Worm (Caenorhabditis elegans) whole organism, late embryonic: ENCODE results near the gene meg-1.

ENCODE experiments used
- K02D7.2 ChIP-seq: sonication (generic microtip); optimal IDR thresholded peaks from 2 replicates; lab custom pipeline; 2017; ENCODE audit warnings: mild to moderate bottlenecking, missing genetic modification characterization, missing compliant biosample characterization
- K09A11.1 ChIP-seq: sonication (generic microtip); optimal IDR thresholded peaks from 2 replicates; lab custom pipeline; 2017; ENCODE audit warnings: antibody characterized with exemption, mild to moderate bottlenecking, missing genetic modification characterization, missing compliant biosample characterization; ENCODE audit not compliant: insufficient read depth
- T23F11.4 ChIP-seq: fragments of 200-800 bp; sonication (Bioruptor generic); optimal IDR thresholded peaks from 2 replicates; lab custom pipeline; 2018; ENCODE audit warnings: mild to moderate bottlenecking, missing genetic modification characterization, missing compliant biosample characterization
- ama-1 ChIP-seq: fragments of 150-350 bp; optimal IDR thresholded peaks from 2 replicates; lab custom pipeline; 2014
- ceh-18 ChIP-seq: sonication (generic microtip); optimal IDR thresholded peaks from 2 replicates; lab custom pipeline; 2016; ENCODE audit warnings: missing genetic modification characterization, missing compliant biosample characterization
- ceh-2 ChIP-seq: sonication (generic microtip); optimal IDR thresholded peaks from 2 replicates; lab custom pipeline; 2016; ENCODE audit warnings: missing genotype, missing genetic modification characterization, missing compliant biosample characterization
- ceh-22 ChIP-seq: sonication (generic microtip); optimal IDR thresholded peaks from 2 replicates; lab custom pipeline; 2017; ENCODE audit warnings: missing biosample characterization, missing genetic modification characterization
- ceh-31 ChIP-seq: sonication (generic microtip); optimal IDR thresholded peaks from 2 replicates; lab custom pipeline; 2016; ENCODE audit warnings: missing genetic modification characterization, missing compliant biosample characterization
- ceh-48 ChIP-seq: sonication (generic microtip); optimal IDR thresholded peaks from 2 replicates; lab custom pipeline; 2016; ENCODE audit warnings: missing genetic modification characterization, inconsistent platforms, missing compliant biosample characterization
- ceh-9 ChIP-seq: sonication (generic microtip); optimal IDR thresholded peaks from 2 replicates; lab custom pipeline; 2016; ENCODE audit warnings: mild to moderate bottlenecking, missing genetic modification characterization, inconsistent platforms, missing compliant biosample characterization
- che-1 ChIP-seq: sonication (generic microtip); optimal IDR thresholded peaks from 2 replicates; lab custom pipeline; 2016; ENCODE audit warnings: mild to moderate bottlenecking, missing genetic modification characterization, missing compliant biosample characterization
- elt-2 ChIP-seq: sonication (generic microtip); optimal IDR thresholded peaks from 2 replicates; lab custom pipeline; 2016; ENCODE audit warnings: missing genetic modification reagents, missing genetic modification characterization, missing compliant biosample characterization
- eyg-1 ChIP-seq: sonication (generic microtip); optimal IDR thresholded peaks from 2 replicates; lab custom pipeline; 2016; ENCODE audit warnings: missing genotype, missing genetic modification characterization, missing compliant biosample characterization
- gmeb-2 ChIP-seq: sonication (generic microtip); optimal IDR thresholded peaks from 2 replicates; lab custom pipeline; 2016; ENCODE audit warnings: missing genetic modification characterization, inconsistent platforms, missing compliant biosample characterization
- hlh-15 ChIP-seq: sonication (generic microtip); optimal IDR thresholded peaks from 2 replicates; lab custom pipeline; 2016; ENCODE audit warnings: missing genetic modification characterization, missing compliant biosample characterization
- hlh-30 ChIP-seq: sonication (generic microtip); optimal IDR thresholded peaks from 2 replicates; lab custom pipeline; 2017; ENCODE audit warnings: antibody characterized with exemption, missing genetic modification characterization, missing compliant biosample characterization; ENCODE audit not compliant: insufficient read depth
- hlh-6 ChIP-seq: sonication (generic microtip); optimal IDR thresholded peaks from 2 replicates; lab custom pipeline; 2016; ENCODE audit warnings: missing genotype, missing genetic modification characterization, missing compliant biosample characterization
- hlh-8 ChIP-seq: sonication (generic microtip); optimal IDR thresholded peaks from 2 replicates; lab custom pipeline; 2016; ENCODE audit warnings: missing genotype, missing genetic modification characterization, missing compliant biosample characterization
- lim-6 ChIP-seq: sonication (generic microtip); optimal IDR thresholded peaks from 2 replicates; lab custom pipeline; 2016; ENCODE audit warnings: missing genetic modification characterization, missing compliant biosample characterization
- mec-3 ChIP-seq: sonication (generic microtip); optimal IDR thresholded peaks from 2 replicates; lab custom pipeline; 2016; ENCODE audit warnings: borderline replicate concordance, missing genetic modification characterization, missing compliant biosample characterization
- nfya-1 ChIP-seq: sonication (generic microtip); optimal IDR thresholded peaks from 2 replicates; lab custom pipeline; 2017; ENCODE audit warnings: missing genetic modification characterization, mild to moderate bottlenecking, missing compliant biosample characterization, antibody characterized with exemption, moderate library complexity
- nhr-11 ChIP-seq: fragments of 150-350 bp; optimal IDR thresholded peaks from 2 replicates; lab custom pipeline; 2014; ENCODE audit warnings: missing biosample characterization, missing genetic modification characterization
- nhr-232 ChIP-seq: sonication (generic microtip); optimal IDR thresholded peaks from 2 replicates; lab custom pipeline; 2016; ENCODE audit warnings: missing genetic modification characterization, missing compliant biosample characterization
- npax-4 ChIP-seq: sonication (generic microtip); optimal IDR thresholded peaks from 2 replicates; lab custom pipeline; 2016; ENCODE audit warnings: missing genetic modification characterization, missing compliant biosample characterization
- odd-2 ChIP-seq: sonication (generic microtip); optimal IDR thresholded peaks from 2 replicates; lab custom pipeline; 2017; ENCODE audit warnings: antibody characterized with exemption, mild to moderate bottlenecking, missing genetic modification characterization, missing compliant biosample characterization
- pha-2 ChIP-seq: sonication (generic microtip); optimal IDR thresholded peaks from 2 replicates; lab custom pipeline; 2017; ENCODE audit warnings: mild to moderate bottlenecking, missing genetic modification characterization, missing compliant biosample characterization
- pqm-1 ChIP-seq: sonication (generic microtip); optimal IDR thresholded peaks from 2 replicates; lab custom pipeline; 2016; ENCODE audit warnings: missing genetic modification characterization, missing compliant biosample characterization
- pros-1 ChIP-seq: fragments of 150-350 bp; optimal IDR thresholded peaks from 2 replicates; lab custom pipeline; 2014; ENCODE audit warnings: missing biosample characterization, missing genetic modification reagents, missing genetic modification characterization
- ref-2 ChIP-seq: sonication (generic microtip); optimal IDR thresholded peaks from 2 replicates; lab custom pipeline; 2016; ENCODE audit warnings: missing genetic modification characterization, missing compliant biosample characterization
- tbx-2 ChIP-seq: sonication (generic microtip); optimal IDR thresholded peaks from 2 replicates; lab custom pipeline; 2016; ENCODE audit warnings: missing genetic modification characterization, missing compliant biosample characterization
- unc-42 ChIP-seq: sonication (generic microtip); optimal IDR thresholded peaks from 2 replicates; lab custom pipeline; 2016; ENCODE audit warnings: missing genotype, missing genetic modification characterization, missing compliant biosample characterization
- unc-55 ChIP-seq: sonication (generic microtip); optimal IDR thresholded peaks from 2 replicates; lab custom pipeline; 2017; ENCODE audit warnings: missing biosample characterization, missing genetic modification reagents, missing genetic modification characterization
- unc-86 ChIP-seq: sonication (generic microtip); optimal IDR thresholded peaks from 2 replicates; lab custom pipeline; 2016; ENCODE audit warnings: missing genetic modification characterization, missing compliant biosample characterization

meg-1 gene

DNA sequence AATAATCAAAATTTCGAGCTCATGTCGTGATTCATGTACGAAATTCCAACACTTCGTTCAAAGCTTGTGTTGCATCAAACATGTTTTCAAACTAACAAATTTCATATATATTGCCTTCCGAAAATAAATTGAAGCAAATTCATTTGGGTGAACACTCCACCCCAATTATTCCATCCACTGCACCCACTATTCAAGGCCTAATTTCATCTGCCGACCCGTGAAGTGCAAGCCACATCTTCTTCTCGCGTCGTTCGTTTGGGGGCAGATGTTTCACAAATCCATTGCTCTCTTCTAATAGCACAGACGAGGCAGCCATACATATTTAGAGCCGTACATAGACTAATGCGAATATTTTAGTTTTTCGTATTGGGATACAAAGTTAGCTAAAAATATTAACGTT is 14.8 kb upstream of the meg-1 start:
- peak; percentile 64 for TF ChIP-seq ceh-31
- peak; percentile 96 for TF ChIP-seq unc-42 (tag; lab: Kevin White, UChicago)
- TF ChIP-seq ceh-9 (tag; lab: Kevin White, UChicago), result no peak
- no peak for TF ChIP-seq npax-4 (tag; lab: Kevin White, UChicago)
- TF ChIP-seq ceh-22, result no peak
- TF ChIP-seq odd-2, result no peak
- TF ChIP-seq che-1 (tag; lab: Kevin White, UChicago), result no peak
- TF ChIP-seq unc-86 (tag; lab: Kevin White, UChicago), result no peak
- no peak for TF ChIP-seq ceh-48 (tag; lab: Kevin White, UChicago)
- TF ChIP-seq hlh-8 (tag; lab: Kevin White, UChicago), result no peak

DNA sequence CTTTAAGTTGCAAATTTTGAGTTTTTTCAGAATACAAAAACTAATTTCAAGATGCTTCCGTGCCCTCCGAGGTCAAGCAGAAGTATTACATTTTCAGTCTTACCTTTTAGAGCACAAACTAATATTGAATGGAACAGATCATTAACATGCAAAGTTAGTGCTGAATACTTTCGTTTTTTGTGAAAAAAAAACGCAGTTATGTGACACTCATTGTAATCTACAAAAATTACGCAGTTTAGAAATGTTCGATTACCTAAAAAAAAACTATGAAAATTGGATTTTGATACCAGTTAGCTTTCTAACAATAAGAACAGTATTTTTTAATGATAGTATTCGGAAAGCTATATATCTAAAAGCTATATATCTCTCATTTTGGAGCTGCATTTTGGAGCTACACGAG is 12.4 kb upstream of the meg-1 start:
- TF ChIP-seq T23F11.4 (GFP tag; lab: Kevin White, UChicago), result no peak
- TF ChIP-seq ceh-18, result no peak
- TF ChIP-seq hlh-8 (tag; lab: Kevin White, UChicago), result no peak
- TF ChIP-seq pqm-1, result no peak
- TF ChIP-seq tbx-2 (tag; lab: Kevin White, UChicago), result no peak
- TF ChIP-seq hlh-6 (tag; lab: Kevin White, UChicago), result no peak
- TF ChIP-seq eyg-1 (tag; lab: Kevin White, UChicago), result no peak

DNA sequence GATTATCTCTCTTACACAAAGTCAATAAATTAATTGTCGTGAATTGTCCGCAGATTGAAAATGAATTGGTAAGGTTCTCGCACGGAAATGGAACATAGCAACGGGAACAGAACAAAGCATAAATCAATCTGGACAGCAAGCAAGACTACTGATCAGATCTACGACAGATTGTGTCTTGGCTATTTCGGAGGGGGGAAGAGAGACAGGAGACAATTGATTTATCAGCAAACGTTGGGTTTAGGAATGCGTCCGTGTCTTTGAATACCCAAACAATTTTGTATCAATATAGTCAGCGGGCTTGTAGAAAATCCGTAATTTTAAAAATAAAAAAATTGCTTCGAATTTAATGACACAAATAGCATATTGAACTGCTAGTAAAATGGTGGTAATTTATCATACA is 11.9 kb upstream of the meg-1 start:
- TF ChIP-seq gmeb-2, result no peak
- TF ChIP-seq unc-55, result peak; percentile 24
- no peak for TF ChIP-seq ref-2 (tag; lab: Kevin White, UChicago)
- TF ChIP-seq ceh-2, result no peak

DNA sequence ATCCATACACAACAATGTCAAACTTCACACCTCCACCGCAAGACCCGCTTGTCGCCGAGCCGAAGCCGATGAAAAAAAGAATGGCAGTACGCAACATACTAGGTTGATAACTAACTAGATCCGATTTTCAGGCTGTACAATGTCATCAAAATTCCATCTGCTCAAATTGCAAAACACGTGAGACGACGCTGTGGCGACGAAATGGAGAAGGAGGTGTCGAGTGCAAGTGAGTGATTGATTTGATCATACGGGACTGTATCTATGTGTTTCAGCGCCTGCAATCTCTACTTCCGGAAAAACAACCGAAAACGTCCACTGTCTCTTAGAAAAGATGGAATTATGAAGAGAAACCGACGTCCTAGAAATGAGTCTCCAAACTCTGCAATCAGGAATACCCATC is 10.9 kb upstream of the meg-1 start:
- TF ChIP-seq hlh-15 (tag; lab: Kevin White, UChicago), result no peak

DNA sequence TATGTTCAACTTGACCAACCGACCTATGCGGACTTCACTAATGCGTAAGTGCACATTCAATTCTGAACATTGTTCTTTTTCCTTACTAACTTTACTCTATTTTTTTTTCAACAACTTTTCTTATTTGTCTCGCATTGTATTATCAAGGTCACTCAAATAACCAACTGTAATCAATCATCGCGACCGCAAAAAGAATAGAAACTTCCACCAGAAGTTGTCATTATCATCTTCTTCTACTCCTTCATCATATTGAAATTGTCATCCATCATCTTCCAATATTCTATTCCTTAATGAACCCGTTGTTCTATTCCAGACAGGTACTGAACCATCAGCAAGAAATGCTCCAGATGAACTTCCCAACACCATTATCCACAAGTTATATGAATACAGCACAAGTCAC is 10.0 kb upstream of the meg-1 start:
- TF ChIP-seq K09A11.1, result no peak
- TF ChIP-seq ceh-2, result no peak
- TF ChIP-seq che-1 (tag; lab: Kevin White, UChicago), result no peak
- no peak for TF ChIP-seq nhr-11 (tag; lab: Kevin White, UChicago)

DNA sequence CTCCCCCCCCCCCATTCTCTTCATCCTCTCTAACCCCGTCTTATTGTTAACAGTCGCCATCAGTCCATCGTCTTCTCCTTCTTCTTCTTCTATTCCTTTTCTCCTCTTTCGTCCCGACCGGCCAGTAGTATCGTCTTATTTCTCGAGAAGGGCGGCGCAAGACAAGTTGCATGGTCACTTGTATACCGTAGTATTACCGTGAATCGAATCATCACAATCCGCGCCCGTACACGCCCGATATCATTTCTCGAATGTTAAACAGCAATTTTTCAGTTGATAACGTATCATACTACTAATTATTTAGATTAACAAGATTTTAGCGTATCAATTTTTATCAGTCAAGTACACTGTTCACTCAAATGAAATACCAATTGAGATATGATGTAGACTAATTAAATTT is 8.5 kb upstream of the meg-1 start:
- TF ChIP-seq che-1 (tag; lab: Kevin White, UChicago), result no peak
- TF ChIP-seq nfya-1 (tag; lab: Kevin White, UChicago), result peak; percentile 8

DNA sequence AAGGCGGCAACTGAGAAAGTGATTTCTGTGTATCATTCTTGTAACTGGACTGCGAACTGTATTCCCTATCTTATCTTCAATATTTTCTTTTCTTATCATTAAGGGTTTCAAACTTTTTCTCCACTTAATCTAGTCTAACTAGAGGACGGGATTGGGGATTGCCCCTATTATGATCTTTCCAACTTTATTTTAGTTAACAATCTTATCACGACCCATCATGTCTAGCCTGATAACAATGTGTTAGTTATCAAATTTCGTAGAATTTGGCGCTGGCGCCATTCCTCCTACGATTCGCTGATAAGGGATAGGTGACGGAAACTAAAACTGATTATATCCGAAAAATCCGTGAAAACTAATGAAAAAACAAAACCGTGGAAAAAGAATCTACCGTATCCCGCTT is 7.9 kb upstream of the meg-1 start:
- TF ChIP-seq hlh-30 (tag; lab: Kevin White, UChicago) (no peak), elt-2 (tag; lab: Kevin White, UChicago) (peak; percentile 71)

DNA sequence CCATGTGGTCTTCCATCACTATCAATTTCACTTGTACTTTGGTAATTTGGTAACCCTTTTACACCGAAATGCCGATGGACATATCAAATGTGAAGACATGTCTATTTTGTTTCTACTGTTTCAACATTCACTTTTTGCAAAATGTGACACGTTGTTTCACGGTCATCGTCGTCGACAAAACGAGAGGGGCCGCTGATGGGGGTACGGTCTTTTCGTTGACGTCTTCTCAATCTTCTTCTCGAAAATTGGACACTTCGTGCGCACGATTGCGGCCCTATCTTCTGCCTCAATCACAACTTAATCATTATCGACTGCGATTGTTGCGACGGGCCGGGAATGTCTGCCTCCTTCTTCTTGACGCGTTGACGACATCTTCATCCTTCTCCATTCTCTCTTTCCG is 7.3 kb upstream of the meg-1 start:
- TF ChIP-seq pros-1 (tag; lab: Kevin White, UChicago), result no peak
- no peak for TF ChIP-seq ama-1
- TF ChIP-seq eyg-1 (tag; lab: Kevin White, UChicago), result no peak
- TF ChIP-seq unc-86 (tag; lab: Kevin White, UChicago), result no peak
- TF ChIP-seq pha-2 (tag; lab: Kevin White, UChicago), result no peak
- TF ChIP-seq nhr-232 (tag; lab: Kevin White, UChicago), result no peak
- TF ChIP-seq ceh-9 (tag; lab: Kevin White, UChicago), result no peak
- no peak for TF ChIP-seq K02D7.2
- no peak for TF ChIP-seq lim-6 (tag; lab: Kevin White, UChicago)
- TF ChIP-seq mec-3 (tag; lab: Kevin White, UChicago), result no peak
